Worm (Caenorhabditis elegans) whole organism, young adult: ENCODE data around the gene lap-1.
A peak's percentile ranks its signal among the peaks of the same experiment; 100 is the strongest.

ENCODE experiments used
- B0336.3 ChIP-seq: fragments of 200-800 bp; sonication (Bioruptor generic); IDR thresholded peaks from 2 replicates; pipeline ENCODE4 v1.3.6; 2022; ENCODE audit warnings: missing genetic modification characterization, missing compliant biosample characterization
- C06A6.2 ChIP-seq: fragments of 200-800 bp; sonication (Bioruptor generic); conservative IDR thresholded peaks from 2 replicates; pipeline ENCODE4 v1.3.6; 2022; ENCODE audit warnings: missing genetic modification characterization, missing compliant biosample characterization
- C17E4.6 ChIP-seq: fragments of 200-800 bp; sonication (Bioruptor generic); IDR thresholded peaks from 2 replicates; pipeline ENCODE4 v1.3.6; 2022; ENCODE audit warnings: missing genetic modification reagents, missing genetic modification characterization, missing compliant biosample characterization
- F23B12.7 ChIP-seq: sonication (generic microtip); optimal IDR thresholded peaks from 2 replicates; lab custom pipeline; 2017; ENCODE audit warnings: missing genetic modification characterization, mild to moderate bottlenecking, missing compliant biosample characterization, antibody characterized with exemption, moderate library complexity; ENCODE audit not compliant: insufficient read depth
- F39B2.1 ChIP-seq: fragments of 200-800 bp; sonication (Bioruptor generic); IDR thresholded peaks from 2 replicates; pipeline ENCODE4 v1.3.6; 2022; ENCODE audit warnings: missing genetic modification reagents, missing genetic modification characterization, missing compliant biosample characterization
- Y53F4B.3 ChIP-seq: fragments of 200-800 bp; sonication (Bioruptor generic); IDR thresholded peaks from 2 replicates; pipeline ENCODE4 v1.3.6; 2022; ENCODE audit warnings: missing genetic modification reagents, missing genetic modification characterization, missing compliant biosample characterization
- Y56A3A.18 ChIP-seq: fragments of 200-800 bp; sonication (Bioruptor generic); IDR thresholded peaks from 2 replicates; pipeline ENCODE4 v1.3.6; 2022; ENCODE audit warnings: missing genetic modification reagents, missing genetic modification characterization, missing compliant biosample characterization
- akir-1 ChIP-seq: fragments of 200-800 bp; sonication (Bioruptor generic); optimal IDR thresholded peaks from 2 replicates; lab custom pipeline; 2018; ENCODE audit warnings: mild to moderate bottlenecking, missing genetic modification characterization, moderate library complexity, missing compliant biosample characterization
- ama-1 ChIP-seq, 3 experiments: fragments of 150-350 bp in 1 of 3; sonication (generic microtip) in 2 of 3; optimal IDR thresholded peaks; 2 replicates each; lab custom pipeline; 2014 to 2018; ENCODE audit warnings: missing biosample characterization in 2 of 3, missing genetic modification characterization in 2 of 3, missing genetic modification reagents in 2 of 3
- atf-7 ChIP-seq: sonication (generic microtip); optimal IDR thresholded peaks from 2 replicates; lab custom pipeline; 2017; ENCODE audit warnings: mild to moderate bottlenecking, missing genetic modification characterization, missing compliant biosample characterization
- attf-5 ChIP-seq: fragments of 200-800 bp; sonication (Bioruptor generic); optimal IDR thresholded peaks from 2 replicates; lab custom pipeline; 2018; ENCODE audit warnings: mild to moderate bottlenecking, missing genetic modification characterization, missing compliant biosample characterization
- attf-6 ChIP-seq: fragments of 200-800 bp; sonication (Bioruptor generic); IDR thresholded peaks from 2 replicates; pipeline ENCODE4 v1.3.6; 2022; ENCODE audit warnings: missing genetic modification reagents, missing genetic modification characterization, missing compliant biosample characterization
- cebp-1 ChIP-seq, 2 experiments: fragments of 200-800 bp in 1 of 2; sonication (Bioruptor generic) in 1 of 2; sonication (generic microtip) in 1 of 2; IDR thresholded peaks in 1 of 2; optimal IDR thresholded peaks in 1 of 2; 2 replicates each; pipeline versions ENCODE4 v1.3.6 to Lab custom; 2017 to 2022; ENCODE audit warnings: missing compliant biosample characterization in 2 of 2, missing genetic modification characterization in 2 of 2, mild to moderate bottlenecking in 1 of 2, missing genetic modification reagents in 1 of 2, moderate library complexity in 1 of 2
- ceh-100 ChIP-seq: fragments of 200-800 bp; sonication (Bioruptor generic); IDR thresholded peaks from 2 replicates; pipeline ENCODE4 v1.3.6; 2022; ENCODE audit warnings: missing genetic modification reagents, missing genetic modification characterization, missing compliant biosample characterization
- ceh-58 ChIP-seq: fragments of 200-800 bp; sonication (Bioruptor generic); IDR thresholded peaks from 2 replicates; pipeline ENCODE4 v1.3.6; 2022; ENCODE audit warnings: missing genetic modification characterization, missing compliant biosample characterization
- dox-1 ChIP-seq: fragments of 200-800 bp; sonication (Bioruptor generic); IDR thresholded peaks from 2 replicates; pipeline ENCODE4 v1.3.6; 2022; ENCODE audit warnings: missing genetic modification reagents, missing genetic modification characterization, missing compliant biosample characterization
- dpff-1 ChIP-seq: sonication (generic microtip); optimal IDR thresholded peaks from 2 replicates; lab custom pipeline; 2017; ENCODE audit warnings: mild to moderate bottlenecking, missing genetic modification characterization, missing compliant biosample characterization
- egl-44 ChIP-seq: fragments of 200-800 bp; sonication (Bioruptor generic); IDR thresholded peaks from 2 replicates; pipeline ENCODE4 v1.3.6; 2022; ENCODE audit warnings: missing genetic modification reagents, missing genetic modification characterization, missing compliant biosample characterization
- egrh-3 ChIP-seq: fragments of 200-800 bp; sonication (Bioruptor generic); IDR thresholded peaks from 2 replicates; pipeline ENCODE4 v1.3.6; 2022; ENCODE audit warnings: missing genetic modification reagents, missing genetic modification characterization, missing compliant biosample characterization
- ekl-4 ChIP-seq: fragments of 200-800 bp; sonication (Bioruptor generic); IDR thresholded peaks from 2 replicates; pipeline ENCODE4 v1.3.6; 2022; ENCODE audit warnings: missing genetic modification reagents, missing genetic modification characterization, missing compliant biosample characterization
- ets-4 ChIP-seq: fragments of 200-800 bp; sonication (Bioruptor generic); optimal IDR thresholded peaks from 2 replicates; lab custom pipeline; 2018; ENCODE audit warnings: mild to moderate bottlenecking, missing genetic modification characterization, missing compliant biosample characterization
- him-1 ChIP-seq: sonication (generic microtip); optimal IDR thresholded peaks from 2 replicates; lab custom pipeline; 2016; ENCODE audit warnings: missing genotype, missing genetic modification reagents, missing genetic modification characterization, missing compliant biosample characterization
- hmg-1.2 ChIP-seq: fragments of 200-800 bp; sonication (Bioruptor generic); IDR thresholded peaks from 2 replicates; pipeline ENCODE4 v1.3.6; 2022; ENCODE audit warnings: missing genetic modification reagents, missing genetic modification characterization, missing compliant biosample characterization
- lin-26 ChIP-seq: fragments of 200-800 bp; sonication (Bioruptor generic); IDR thresholded peaks from 2 replicates; pipeline ENCODE4 v1.3.6; 2022; ENCODE audit warnings: missing genetic modification reagents, missing genetic modification characterization, missing compliant biosample characterization
- lin-40 ChIP-seq: sonication (generic microtip); optimal IDR thresholded peaks from 2 replicates; lab custom pipeline; 2016; ENCODE audit warnings: missing genetic modification characterization, mild to moderate bottlenecking, missing compliant biosample characterization, missing genotype, missing genetic modification reagents
- lsl-1 ChIP-seq: fragments of 200-800 bp; sonication (Bioruptor generic); optimal IDR thresholded peaks from 2 replicates; lab custom pipeline; 2018; ENCODE audit warnings: mild to moderate bottlenecking, missing genetic modification characterization, moderate library complexity, missing compliant biosample characterization
- madf-6 ChIP-seq: fragments of 200-800 bp; sonication (Bioruptor generic); IDR thresholded peaks from 2 replicates; pipeline ENCODE4 v1.3.6; 2022; ENCODE audit warnings: missing genetic modification reagents, missing genetic modification characterization, missing compliant biosample characterization
- mcd-1 ChIP-seq: fragments of 200-800 bp; sonication (Bioruptor generic); IDR thresholded peaks from 2 replicates; pipeline ENCODE4 v1.3.6; 2022; ENCODE audit warnings: missing genetic modification reagents, missing genetic modification characterization, missing compliant biosample characterization
- nfya-2 ChIP-seq: fragments of 200-800 bp; sonication (Bioruptor generic); IDR thresholded peaks from 2 replicates; pipeline ENCODE4 v1.3.6; 2022; ENCODE audit warnings: missing genetic modification reagents, missing genetic modification characterization, missing compliant biosample characterization
- nhr-120 ChIP-seq: fragments of 200-800 bp; sonication (Bioruptor generic); IDR thresholded peaks from 2 replicates; pipeline ENCODE4 v1.3.6; 2022; ENCODE audit warnings: missing genetic modification characterization, missing compliant biosample characterization
- nhr-80 ChIP-seq: sonication (generic microtip); optimal IDR thresholded peaks from 2 replicates; lab custom pipeline; 2016; ENCODE audit warnings: missing genetic modification characterization, missing compliant biosample characterization
- nhr-90 ChIP-seq: sonication (generic microtip); optimal IDR thresholded peaks from 2 replicates; lab custom pipeline; 2016; ENCODE audit warnings: missing genotype, mild to moderate bottlenecking, missing genetic modification characterization, missing compliant biosample characterization
- pbrm-1 ChIP-seq: fragments of 200-800 bp; sonication (Bioruptor generic); IDR thresholded peaks from 2 replicates; pipeline ENCODE4 v1.3.6; 2022; ENCODE audit warnings: missing genetic modification reagents, missing genetic modification characterization, missing compliant biosample characterization
- pha-4 ChIP-seq: fragments of 150-350 bp; sonication (generic microtip); optimal IDR thresholded peaks from 2 replicates; lab custom pipeline; 2014; ENCODE audit warnings: missing biosample characterization, missing genetic modification reagents, missing genetic modification characterization
- rcor-1 ChIP-seq: fragments of 200-800 bp; sonication (Bioruptor generic); IDR thresholded peaks from 2 replicates; pipeline ENCODE4 v1.3.6; 2022; ENCODE audit warnings: missing genetic modification reagents, missing genetic modification characterization, missing compliant biosample characterization
- snpc-4 ChIP-seq, 5 experiments: fragments of 150-350 bp in 1 of 5; sonication (generic microtip) in 4 of 5; optimal IDR thresholded peaks; 2 replicates each; lab custom pipeline; 2014 to 2018; ENCODE audit warnings: missing genetic modification characterization in 5 of 5, missing biosample characterization in 3 of 5, antibody characterized with exemption in 2 of 5, mild to moderate bottlenecking in 2 of 5, missing compliant biosample characterization in 2 of 5, missing genotype in 2 of 5, moderate library complexity in 2 of 5, missing genetic modification reagents in 1 of 5
- unc-130 ChIP-seq: sonication (generic microtip); optimal IDR thresholded peaks from 2 replicates; lab custom pipeline; 2016; ENCODE audit warnings: missing genetic modification reagents, missing genetic modification characterization, missing compliant biosample characterization
- unc-62 ChIP-seq: fragments of 150-350 bp; optimal IDR thresholded peaks from 2 replicates; lab custom pipeline; 2014; ENCODE audit warnings: missing biosample characterization, missing genetic modification reagents, missing genetic modification characterization
- zfh-2 ChIP-seq: fragments of 200-800 bp; sonication (Bioruptor generic); conservative IDR thresholded peaks from 2 replicates; pipeline ENCODE4 v1.3.6; 2022; ENCODE audit warnings: missing genetic modification reagents, missing genetic modification characterization, missing compliant biosample characterization
- zim-3 ChIP-seq: sonication (generic microtip); optimal IDR thresholded peaks from 2 replicates; lab custom pipeline; 2017; ENCODE audit warnings: mild to moderate bottlenecking, missing genetic modification characterization, moderate library complexity, missing compliant biosample characterization
- ztf-25 ChIP-seq: fragments of 200-800 bp; sonication (Bioruptor generic); IDR thresholded peaks from 2 replicates; pipeline ENCODE4 v1.3.6; 2022; ENCODE audit warnings: missing genetic modification reagents, missing genetic modification characterization, missing compliant biosample characterization
- ztf-26 ChIP-seq: sonication (generic microtip); optimal IDR thresholded peaks from 2 replicates; lab custom pipeline; 2017; ENCODE audit warnings: missing genetic modification characterization, missing compliant biosample characterization
- ztf-6 ChIP-seq: fragments of 200-800 bp; sonication (Bioruptor generic); IDR thresholded peaks from 2 replicates; pipeline ENCODE4 v1.3.6; 2022; ENCODE audit warnings: missing genetic modification reagents, missing genetic modification characterization, missing compliant biosample characterization

Gene lap-1

ce11 chrIII:8425076-8425475 is 23.3 kb upstream of the lap-1 start (continued):
- TF ChIP-seq nhr-120 (no peak), pbrm-1 (0 out of 2 replicates have a peak, but pooled peaks have one; percentile 16), ets-4 (GFP tag; lab: Kevin White, UChicago) (peak; percentile 68), lin-40 (tag; lab: Kevin White, UChicago) (peak; percentile 74), snpc-4 (GFP tag; optimal IDR thresholded peaks at IDR 0.05; lab: Kevin White, UChicago) (no peak), snpc-4 (tag; optimal IDR thresholded peaks at IDR 0.05; lab: Kevin White, UChicago) (peak; percentile 22 to 64 (median 59)), ceh-58 (GFP tag; lab: Robert Waterston, UW) (no peak), mcd-1 (GFP tag; lab: Robert Waterston, UW) (peak; percentile 59), madf-6 (GFP tag; lab: Robert Waterston, UW) (no peak), Y56A3A.18 (peak; percentile 65; the same call in 1 of the 2 replicates), attf-6 (GFP tag; lab: Robert Waterston, UW) (no peak), zfh-2 (GFP tag; lab: Robert Waterston, UW) (peak; percentile 94), egrh-3 (GFP tag; lab: Robert Waterston, UW) (peak; percentile 41), ekl-4 (GFP tag; lab: Robert Waterston, UW) (peak; percentile 58; the same call in 1 of the 2 replicates), unc-62 (GFP tag; lab: Kevin White, UChicago) (peak; percentile 61), ztf-26 (tag; lab: Kevin White, UChicago) (peak; percentile 54), cebp-1 (GFP tag; IDR thresholded peaks at IDR 0.05; lab: Robert Waterston, UW) (peak; percentile 67; the same call in 1 of the 2 replicates), cebp-1 (tag; optimal IDR thresholded peaks at IDR 0.05; lab: Kevin White, UChicago) (peak; percentile 83), nhr-80 (tag; lab: Kevin White, UChicago) (peak; percentile 96), Y53F4B.3 (GFP tag; lab: Robert Waterston, UW) (no peak), egl-44 (peak; percentile 52; the same call in 1 of the 2 replicates), rcor-1 (GFP tag; lab: Robert Waterston, UW) (peak; percentile 63), attf-5 (peak; percentile 84), hmg-1.2 (peak; percentile 86), atf-7 (tag; lab: Kevin White, UChicago) (peak; percentile 34), F23B12.7 (no peak), pha-4 (no peak), dox-1 (peak; percentile 83), lin-26 (GFP tag; lab: Robert Waterston, UW) (peak; percentile 82)

ce11 chrIII:8417968-8418267 is 16.2 kb upstream of the lap-1 start, which contains the start of gene sor-1:
TSS of gene sor-1 (plus strand) at chrIII:8418168.
- TF ChIP-seq ztf-25 (GFP tag; lab: Robert Waterston, UW) = no peak

- TF ChIP-seq snpc-4 (GFP tag; optimal IDR thresholded peaks at IDR 0.05; lab: Kevin White, UChicago) = peak; percentile 12
- TF ChIP-seq snpc-4 (tag; optimal IDR thresholded peaks at IDR 0.05; lab: Kevin White, UChicago) = peak in 3 of 4 experiments; percentile 35 to 67 (median 63)
- TF ChIP-seq Y56A3A.18 = peak; percentile 73; the same call in 1 of the 2 replicates
- peak; percentile 95 for TF ChIP-seq zfh-2 (GFP tag; lab: Robert Waterston, UW)
- no peak for TF ChIP-seq nfya-2 (GFP tag; lab: Robert Waterston, UW)
- no peak for TF ChIP-seq zim-3 (tag; lab: Kevin White, UChicago)
- peak; percentile 97 for TF ChIP-seq lin-40 (tag; lab: Kevin White, UChicago)
- TF ChIP-seq nhr-90 (tag; lab: Kevin White, UChicago) = no peak
- no peak for TF ChIP-seq ceh-100 (GFP tag; lab: Robert Waterston, UW)
- TF ChIP-seq lsl-1 = no peak
- TF ChIP-seq ama-1 (optimal IDR thresholded peaks at IDR 0.05; lab: Kevin White, UChicago) = no peak
- TF ChIP-seq ama-1 (GFP tag; optimal IDR thresholded peaks at IDR 0.05; lab: Kevin White, UChicago) = no peak
- TF ChIP-seq akir-1 (GFP tag; lab: Kevin White, UChicago) = peak; percentile 34
- TF ChIP-seq ztf-6 = no peak
- TF ChIP-seq rcor-1 (GFP tag; lab: Robert Waterston, UW) = no peak
- no peak for TF ChIP-seq C17E4.6 (GFP tag; lab: Robert Waterston, UW)
- no peak for TF ChIP-seq ceh-58 (GFP tag; lab: Robert Waterston, UW)
- TF ChIP-seq F39B2.1 (GFP tag; lab: Robert Waterston, UW) = no peak
- TF ChIP-seq unc-130 (GFP tag; lab: Kevin White, UChicago) = no peak
- peak; percentile 80 for TF ChIP-seq B0336.3 (GFP tag; lab: Robert Waterston, UW)
- peak; percentile 66 for TF ChIP-seq C06A6.2 (GFP tag; lab: Robert Waterston, UW)
- TF ChIP-seq dpff-1 = no peak
- TF ChIP-seq him-1 = no peak
Measured at ce11 chrIII:8417192-8417967, 15.7 kb upstream of the lap-1 start.
